Worm (Caenorhabditis elegans) whole organism, L3 larva: ENCODE data around the gene ify-1.

Experiments used
- ama-1 ChIP-seq: fragments of 150-350 bp; optimal IDR thresholded peaks from 2 replicates; lab custom pipeline; 2018
- ceh-16 ChIP-seq: sonication (generic microtip); optimal IDR thresholded peaks from 2 replicates; lab custom pipeline; 2017; ENCODE audit warnings: missing biosample characterization, missing genetic modification characterization
- fos-1 ChIP-seq: fragments of 150-350 bp; optimal IDR thresholded peaks from 2 replicates; lab custom pipeline; 2014; ENCODE audit warnings: missing biosample characterization, missing genetic modification characterization
- mdl-1 ChIP-seq: fragments of 150-350 bp; optimal IDR thresholded peaks from 2 replicates; lab custom pipeline; 2014; ENCODE audit warnings: missing biosample characterization, missing genetic modification characterization
- nhr-11 ChIP-seq: fragments of 150-350 bp; optimal IDR thresholded peaks from 2 replicates; lab custom pipeline; 2014; ENCODE audit warnings: missing biosample characterization, missing genetic modification characterization
- pqm-1 ChIP-seq: fragments of 150-350 bp; optimal IDR thresholded peaks from 2 replicates; lab custom pipeline; 2017; ENCODE audit warnings: missing biosample characterization, missing genetic modification characterization, inconsistent platforms
- tbx-2 ChIP-seq: sonication (generic microtip); optimal IDR thresholded peaks from 2 replicates; lab custom pipeline; 2016; ENCODE audit warnings: mild to moderate bottlenecking, missing genetic modification characterization, missing compliant biosample characterization
- unc-62 ChIP-seq: fragments of 150-350 bp; sonication (generic microtip); optimal IDR thresholded peaks from 4 replicates; lab custom pipeline; 2014; ENCODE audit warnings: missing biosample characterization, missing genetic modification reagents, missing genetic modification characterization

ce11 chrII:5004781-5005180 is 50.2 kb downstream of the ify-1 start, which contains the start of gene F59A6.4:
- TF ChIP-seq fos-1 (tag; lab: Kevin White, UChicago) (no peak), nhr-11 (tag; lab: Kevin White, UChicago) (no peak), tbx-2 (no peak), ama-1 (lab: Kevin White, UChicago) (no peak), pqm-1 (tag; lab: Kevin White, UChicago) (no peak), ceh-16 (tag; lab: Kevin White, UChicago) (no peak), unc-62 (GFP tag; lab: Kevin White, UChicago) (no peak), mdl-1 (tag; lab: Kevin White, UChicago) (no peak)
